Worm (Caenorhabditis elegans): ENCODE data around the gene pqn-10.

The pqn-10 gene

DNA sequence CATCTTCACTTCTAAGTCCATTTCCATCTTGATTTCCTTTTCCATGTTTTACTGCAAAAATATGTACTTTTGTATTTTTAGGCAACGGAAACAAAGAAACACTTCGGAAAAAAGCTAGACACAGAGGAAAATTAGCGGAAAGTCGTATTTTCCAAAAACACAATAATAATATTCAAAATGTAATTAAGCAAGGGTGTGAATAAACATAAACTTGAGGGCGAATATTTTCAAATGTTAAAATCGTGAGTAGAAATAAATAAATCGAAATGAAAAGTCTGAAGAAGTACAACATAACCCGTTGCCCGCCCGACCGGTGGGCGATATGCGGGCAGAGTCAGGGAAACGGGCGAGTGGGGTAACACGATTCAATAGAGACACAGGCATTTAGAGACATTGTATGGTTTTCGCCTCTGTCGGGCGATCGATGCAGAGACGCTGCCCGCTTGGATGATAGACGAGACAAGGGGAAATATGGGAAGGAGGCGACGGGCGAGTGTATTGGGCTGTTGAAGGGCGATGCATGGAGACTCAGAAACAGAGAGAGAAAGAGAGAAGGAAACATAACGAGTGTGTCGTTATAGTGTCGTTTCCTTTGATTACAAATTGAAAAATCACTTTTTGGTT lies 9.1 kb downstream of the pqn-10 start, which contains the start of gene C09E7.4:
TSS of gene C09E7.4 (minus strand) at position 51 of the 624 bp plus-strand sequence.
- TF ChIP-seq T22C8.4 (GFP tag; IDR thresholded peaks at IDR 0.05) (0 out of 2 replicates have a peak, but pooled peaks have one; percentile 43), cog-1 (tag; optimal IDR thresholded peaks at IDR 0.05) (peak; percentile 69), ztf-29 (GFP tag; IDR thresholded peaks at IDR 0.05) (no peak), ztf-23 (GFP tag; IDR thresholded peaks at IDR 0.05) (no peak), klf-2 (GFP tag; conservative IDR thresholded peaks at IDR 0.05) (no peak), med-1 (GFP tag; optimal IDR thresholded peaks at IDR 0.05; ENCODE audit: insufficient read depth) (no peak), flt-1 (GFP tag; IDR thresholded peaks at IDR 0.05) (peak; percentile 64; the same call in 1 of the 2 replicates), ref-1 (GFP tag; conservative IDR thresholded peaks at IDR 0.05) (no peak), tab-1 (GFP tag; IDR thresholded peaks at IDR 0.05) (no peak)

DNA sequence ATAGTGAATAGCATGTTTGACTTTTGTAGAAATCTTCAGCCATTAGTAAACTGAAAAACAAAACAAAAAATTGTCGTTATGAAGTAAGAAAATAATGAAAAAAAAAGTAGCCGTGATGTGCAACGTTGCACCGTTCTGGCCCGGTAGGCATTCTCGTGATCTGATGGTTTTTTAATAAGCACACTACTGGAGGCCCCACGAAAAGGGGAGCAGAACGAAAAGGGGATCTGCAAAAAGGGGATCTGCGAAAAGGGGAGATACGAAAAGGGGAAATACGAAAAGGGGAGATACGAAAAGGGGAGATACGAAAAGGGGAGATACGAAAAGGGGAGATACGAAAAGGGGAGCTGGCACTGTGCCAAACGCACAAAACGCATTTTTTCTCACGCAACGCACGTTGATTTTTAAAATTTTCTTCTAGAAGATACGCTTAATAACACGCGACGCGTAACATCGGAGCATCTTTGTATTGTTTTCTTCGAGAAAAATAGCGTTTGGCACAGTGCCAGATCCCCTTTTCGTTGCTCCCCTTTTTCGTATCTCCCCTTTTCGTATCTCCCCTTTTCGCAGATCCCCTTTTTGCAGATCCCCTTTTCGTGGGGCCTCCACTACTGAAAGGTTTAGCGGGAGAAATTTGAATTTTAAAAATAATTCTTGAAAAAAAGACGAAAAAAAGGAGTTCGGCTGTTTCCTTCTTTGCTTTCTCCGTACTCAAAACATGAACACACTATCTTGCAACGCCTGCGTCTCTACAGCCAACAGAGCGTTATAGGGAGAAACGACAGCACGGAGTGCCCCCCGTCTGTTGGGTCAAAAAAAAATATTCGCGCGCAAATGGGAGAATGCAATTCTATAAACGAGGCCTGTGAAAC lies 23.4 kb downstream of the pqn-10 start, which contains the start of gene C09E7.7:
TSS of gene C09E7.7 (minus strand) at position 57 of the 872 bp plus-strand sequence.
- TF ChIP-seq cog-1 (tag; optimal IDR thresholded peaks at IDR 0.05), result peak; percentile 66
- peak; percentile 48; the same call in 1 of the 2 replicates for TF ChIP-seq ztf-29 (GFP tag; IDR thresholded peaks at IDR 0.05)
- TF ChIP-seq flt-1 (GFP tag; IDR thresholded peaks at IDR 0.05), result peak; percentile 87
- TF ChIP-seq T22C8.4 (GFP tag; IDR thresholded peaks at IDR 0.05), result peak; percentile 46; the same call in 1 of the 2 replicates
- peak; percentile 72 for TF ChIP-seq ztf-23 (GFP tag; IDR thresholded peaks at IDR 0.05)
- peak; percentile 69 for TF ChIP-seq klf-2 (GFP tag; conservative IDR thresholded peaks at IDR 0.05)
- 0 out of 2 replicates have a peak, but pooled peaks have one; percentile 14 for TF ChIP-seq tab-1 (GFP tag; IDR thresholded peaks at IDR 0.05)
- peak; percentile 36; the same call in 1 of the 2 replicates for TF ChIP-seq ref-1 (GFP tag; conservative IDR thresholded peaks at IDR 0.05)

DNA sequence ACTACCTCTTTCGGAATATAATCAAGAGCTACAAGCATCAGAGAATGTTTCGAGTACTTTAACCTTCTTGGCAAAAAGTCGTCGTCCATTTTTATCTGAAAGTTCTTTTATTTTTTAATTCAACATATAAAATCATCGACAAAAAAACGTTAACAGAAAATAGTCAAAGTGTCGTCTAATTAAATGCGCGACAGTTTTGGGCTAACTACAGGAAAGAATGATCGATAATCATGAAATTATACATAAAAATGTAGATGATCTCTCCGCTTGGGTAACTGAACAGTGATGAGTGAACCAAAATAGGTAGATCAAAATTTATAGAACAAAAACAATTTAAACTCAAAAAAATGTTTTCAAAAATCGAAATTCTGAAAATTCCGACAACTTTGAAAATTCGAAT lies 30.5 kb downstream of the pqn-10 start, which contains the start of gene C09E7.8:
TSS of gene C09E7.8 (minus strand) at position 101 of the 400 bp plus-strand sequence.
- TF ChIP-seq klf-2 (GFP tag; conservative IDR thresholded peaks at IDR 0.05), result no peak
- no peak for TF ChIP-seq T22C8.4 (GFP tag; IDR thresholded peaks at IDR 0.05)
- TF ChIP-seq ref-1 (GFP tag; conservative IDR thresholded peaks at IDR 0.05), result no peak
- no peak for TF ChIP-seq ztf-29 (GFP tag; IDR thresholded peaks at IDR 0.05)
- no peak for TF ChIP-seq med-1 (GFP tag; optimal IDR thresholded peaks at IDR 0.05; ENCODE audit: insufficient read depth)
- no peak for TF ChIP-seq flt-1 (GFP tag; IDR thresholded peaks at IDR 0.05)
- TF ChIP-seq cog-1 (tag; optimal IDR thresholded peaks at IDR 0.05), result no peak
- TF ChIP-seq ztf-23 (GFP tag; IDR thresholded peaks at IDR 0.05), result no peak
- no peak for TF ChIP-seq tab-1 (GFP tag; IDR thresholded peaks at IDR 0.05)

DNA sequence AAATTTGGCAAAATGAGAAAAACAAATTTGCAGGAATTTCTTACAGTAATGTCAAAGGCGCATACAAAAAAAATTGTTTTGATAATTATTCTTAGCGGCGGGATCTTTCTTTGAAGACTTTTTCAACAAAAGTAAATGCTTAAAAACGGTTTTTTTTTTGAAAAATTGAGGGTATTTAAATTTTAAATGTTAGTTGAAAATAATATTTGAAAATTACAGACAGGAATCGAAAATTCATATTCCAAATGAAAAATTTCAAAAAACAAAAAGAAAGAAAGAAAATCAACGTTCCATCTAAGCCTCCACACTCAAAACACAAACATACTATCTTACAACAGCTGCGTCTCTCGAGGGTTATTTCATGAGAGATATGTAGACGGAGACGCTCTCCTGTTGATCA lies 49.2 kb downstream of the pqn-10 start:
- no peak for TF ChIP-seq ztf-29 (GFP tag; IDR thresholded peaks at IDR 0.05)
- no peak for TF ChIP-seq T22C8.4 (GFP tag; IDR thresholded peaks at IDR 0.05)
- TF ChIP-seq med-1 (GFP tag; optimal IDR thresholded peaks at IDR 0.05; ENCODE audit: insufficient read depth), result no peak
- no peak for TF ChIP-seq tab-1 (GFP tag; IDR thresholded peaks at IDR 0.05)
- TF ChIP-seq cog-1 (tag; optimal IDR thresholded peaks at IDR 0.05), result no peak
- no peak for TF ChIP-seq flt-1 (GFP tag; IDR thresholded peaks at IDR 0.05)
- TF ChIP-seq klf-2 (GFP tag; conservative IDR thresholded peaks at IDR 0.05), result no peak
- no peak for TF ChIP-seq ref-1 (GFP tag; conservative IDR thresholded peaks at IDR 0.05)
- no peak for TF ChIP-seq ztf-23 (GFP tag; IDR thresholded peaks at IDR 0.05)

DNA sequence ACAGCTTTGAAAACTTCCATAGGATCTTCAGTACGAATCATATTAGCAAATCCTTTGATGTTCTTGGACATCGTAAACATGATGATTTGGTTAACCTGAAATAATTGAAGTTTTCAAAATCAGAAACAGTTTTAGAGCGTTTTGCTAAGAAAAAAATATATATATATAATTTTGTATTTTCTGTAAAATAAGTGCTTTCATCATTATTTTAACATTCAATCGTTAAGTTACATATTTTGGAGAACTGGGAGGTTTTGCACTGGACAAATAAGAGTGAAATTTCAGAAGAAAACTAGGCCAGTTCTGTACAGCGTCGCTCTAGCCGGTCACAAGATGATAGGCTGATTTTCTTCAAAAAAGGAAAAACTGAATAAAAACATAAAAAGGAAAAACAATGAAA lies 50.5 kb downstream of the pqn-10 start, which contains the start of gene F27B3.6:
TSS of gene F27B3.6 (minus strand) at position 101 of the 400 bp plus-strand sequence.
- no peak for TF ChIP-seq ztf-23 (GFP tag; IDR thresholded peaks at IDR 0.05)

DNA sequence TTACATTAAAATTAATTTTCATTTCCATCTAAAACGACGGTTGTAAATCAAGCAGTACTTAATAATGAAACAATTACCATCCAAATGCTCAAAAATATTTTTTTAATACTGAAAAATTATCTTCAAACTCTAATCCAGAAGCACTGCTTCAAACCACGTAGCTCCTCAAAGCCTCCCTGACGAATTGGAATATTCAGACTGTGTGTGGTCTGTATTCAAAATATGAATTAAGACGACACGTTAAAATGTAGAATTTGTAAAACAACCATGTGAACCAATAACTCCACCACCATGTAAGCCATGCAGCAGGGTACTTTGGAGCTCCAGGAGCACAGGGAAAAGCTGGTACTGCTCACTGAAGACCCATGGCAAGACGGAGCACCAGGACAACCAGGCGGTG lies 51.4 kb downstream of the pqn-10 start, which contains the start of gene F27B3.8:
TSS of gene F27B3.8 (plus strand) at position 301 of the 400 bp plus-strand sequence.
- no peak for TF ChIP-seq klf-2 (GFP tag; conservative IDR thresholded peaks at IDR 0.05)
- TF ChIP-seq cog-1 (tag; optimal IDR thresholded peaks at IDR 0.05), result no peak
- no peak for TF ChIP-seq T22C8.4 (GFP tag; IDR thresholded peaks at IDR 0.05)
- TF ChIP-seq tab-1 (GFP tag; IDR thresholded peaks at IDR 0.05), result no peak
- TF ChIP-seq ztf-29 (GFP tag; IDR thresholded peaks at IDR 0.05), result no peak
